Fruit fly (Drosophila melanogaster) whole organism, wandering third instar larva: Measurements from ENCODE around the gene Cyp4ac2.

Source experiments
- Abd-B ChIP-seq: fragments of >200 bp; optimal IDR thresholded peaks from 2 replicates; lab custom pipeline; 2017; ENCODE audit warnings: missing biosample characterization, missing genetic modification characterization
- CG32264 ChIP-seq: fragments of 200-800 bp; sonication (Bioruptor generic); optimal IDR thresholded peaks from 2 replicates; lab custom pipeline; 2016; ENCODE audit warnings: missing biosample characterization, missing genetic modification characterization
- Dfd ChIP-seq: fragments of >200 bp; optimal IDR thresholded peaks from 2 replicates; lab custom pipeline; 2017; ENCODE audit warnings: missing biosample characterization, missing genetic modification characterization
- Dif ChIP-seq: fragments of 200-275, 200-300 bp; sonication (Bioruptor generic); optimal IDR thresholded peaks from 2 replicates; lab custom pipeline; 2018; ENCODE audit warnings: missing biosample characterization, missing genetic modification characterization; ENCODE audit not compliant: partially characterized antibody
- HLH106 ChIP-seq: fragments of 200-800 bp; optimal IDR thresholded peaks from 3 replicates; lab custom pipeline; 2019; ENCODE audit warnings: missing biosample characterization, mild to moderate bottlenecking, missing genetic modification characterization, moderate library complexity
- Hnf4 ChIP-seq: fragments of 200-800 bp; sonication (Bioruptor generic); optimal IDR thresholded peaks from 2 replicates; lab custom pipeline; 2016; ENCODE audit warnings: missing biosample characterization, mild to moderate bottlenecking, missing genetic modification characterization
- Hr78 ChIP-seq: fragments of >200 bp; optimal IDR thresholded peaks from 2 replicates; lab custom pipeline; 2017; ENCODE audit warnings: missing biosample characterization, missing genetic modification characterization
- Jra ChIP-seq: sonication (Bioruptor generic); optimal IDR thresholded peaks from 2 replicates; lab custom pipeline; 2016; ENCODE audit warnings: missing biosample characterization, missing genetic modification characterization
- Myc ChIP-seq: fragments of >200 bp; optimal IDR thresholded peaks from 2 replicates; lab custom pipeline; 2017
- N ChIP-seq: fragments of >200 bp; optimal IDR thresholded peaks from 2 replicates; lab custom pipeline; 2018; ENCODE audit warnings: missing biosample characterization, missing external identifiers, missing genetic modification characterization
- OdsH ChIP-seq: fragments of 200-800 bp; sonication (Bioruptor generic); optimal IDR thresholded peaks from 2 replicates; lab custom pipeline; 2016; ENCODE audit warnings: missing biosample characterization, mild to moderate bottlenecking, missing genetic modification characterization
- Rel ChIP-seq, 2 experiments: fragments of 200-800 bp; sonication (Bioruptor generic) in 1 of 2; optimal IDR thresholded peaks; 2 replicates in 1 of 2; 3 replicates in 1 of 2; lab custom pipeline; 2016 to 2019; ENCODE audit warnings: mild to moderate bottlenecking in 2 of 2, missing biosample characterization in 2 of 2, missing genetic modification characterization in 2 of 2, moderate library complexity in 1 of 2
- Sp1 ChIP-seq: fragments of 200-800 bp; sonication (Bioruptor generic); optimal IDR thresholded peaks from 3 replicates; lab custom pipeline; 2019; ENCODE audit warnings: missing biosample characterization, mild to moderate bottlenecking, missing genetic modification characterization, moderate library complexity
- br ChIP-seq: fragments of 200-800 bp; sonication (Bioruptor generic); optimal IDR thresholded peaks from 2 replicates; lab custom pipeline; 2016; ENCODE audit warnings: missing biosample characterization, missing genetic modification characterization
- brk ChIP-seq: fragments of 200-800 bp; sonication (Bioruptor generic); optimal IDR thresholded peaks from 2 replicates; lab custom pipeline; 2016; ENCODE audit warnings: missing biosample characterization, mild to moderate bottlenecking, missing genetic modification characterization
- dl ChIP-seq, 2 experiments: fragments of 175-275, 200-275 bp in 1 of 2; fragments of 200-275 bp in 1 of 2; sonication (Bioruptor generic); optimal IDR thresholded peaks; lab custom pipeline; 2018; ENCODE audit warnings: mild to moderate bottlenecking in 2 of 2, missing biosample characterization in 2 of 2, missing genetic modification characterization in 2 of 2, moderate library complexity in 2 of 2; ENCODE audit not compliant: partially characterized antibody in 2 of 2, insufficient read depth in 1 of 2
- dmrt93B ChIP-seq: fragments of 200-800 bp; sonication (Bioruptor generic); optimal IDR thresholded peaks from 2 replicates; lab custom pipeline; 2018; ENCODE audit warnings: missing biosample characterization, mild to moderate bottlenecking, missing genetic modification characterization
- dsf ChIP-seq: sonication (Bioruptor generic); optimal IDR thresholded peaks from 2 replicates; lab custom pipeline; 2016; ENCODE audit warnings: missing biosample characterization, missing genetic modification characterization, borderline replicate concordance
- ey ChIP-seq: fragments of 200-800 bp; sonication (Bioruptor generic); optimal IDR thresholded peaks from 2 replicates; lab custom pipeline; 2016; ENCODE audit warnings: missing biosample characterization, missing genetic modification characterization
- foxo ChIP-seq, 2 experiments: fragments of 200-800 bp; sonication (Bioruptor generic); optimal IDR thresholded peaks; 2 replicates in 1 of 2; 3 replicates in 1 of 2; lab custom pipeline; 2016 to 2017; ENCODE audit warnings: missing biosample characterization in 2 of 2, missing genetic modification characterization in 2 of 2
- fru ChIP-seq: fragments of 200-800 bp; sonication (Bioruptor generic); optimal IDR thresholded peaks from 3 replicates; lab custom pipeline; 2016; ENCODE audit warnings: missing biosample characterization, mild to moderate bottlenecking, missing genetic modification characterization
- h ChIP-seq: fragments of 200-800 bp; sonication (Bioruptor generic); optimal IDR thresholded peaks from 3 replicates; lab custom pipeline; 2016; ENCODE audit warnings: missing biosample characterization, mild to moderate bottlenecking, missing genetic modification characterization
- jim ChIP-seq: fragments of 175-275, 200-325 bp; sonication (Bioruptor generic); optimal IDR thresholded peaks from 2 replicates; lab custom pipeline; 2016; ENCODE audit warnings: missing biosample characterization, mild to moderate bottlenecking, missing genetic modification characterization
- lola ChIP-seq: fragments of >200 bp; optimal IDR thresholded peaks from 2 replicates; lab custom pipeline; 2017; ENCODE audit warnings: missing biosample characterization, missing genetic modification characterization
- pan ChIP-seq: fragments of >200 bp; optimal IDR thresholded peaks from 2 replicates; lab custom pipeline; 2017
- psq ChIP-seq: fragments of 200-800 bp; sonication (Bioruptor generic); optimal IDR thresholded peaks from 3 replicates; lab custom pipeline; 2017; ENCODE audit warnings: missing biosample characterization, mild to moderate bottlenecking, missing genetic modification characterization, moderate library complexity
- rgr ChIP-seq: fragments of 200-800 bp; sonication (Bioruptor generic); optimal IDR thresholded peaks from 3 replicates; lab custom pipeline; 2016; ENCODE audit warnings: missing biosample characterization, mild to moderate bottlenecking, missing genetic modification characterization
- sage ChIP-seq: fragments of 200-800 bp; sonication (Bioruptor generic); optimal IDR thresholded peaks from 2 replicates; lab custom pipeline; 2016; ENCODE audit warnings: missing biosample characterization, mild to moderate bottlenecking, missing genetic modification characterization
- tai ChIP-seq: sonication (Bioruptor generic); optimal IDR thresholded peaks from 2 replicates; lab custom pipeline; 2016; ENCODE audit warnings: missing biosample characterization, missing genetic modification characterization
- usp ChIP-seq: fragments of >200 bp; optimal IDR thresholded peaks from 2 replicates; lab custom pipeline; 2017; ENCODE audit warnings: missing biosample characterization, missing genetic modification characterization
- woc ChIP-seq: sonication (Bioruptor generic); optimal IDR thresholded peaks from 2 replicates; lab custom pipeline; 2016; ENCODE audit warnings: missing biosample characterization, mild to moderate bottlenecking, missing genetic modification characterization

The Cyp4ac2 gene

dm6 chr2L:5287599-5288261 lies 21.5 kb downstream of the Cyp4ac2 start (continued):
- TF ChIP-seq jim (GFP tag; lab: Kevin White, UChicago) (peak; percentile 43), HLH106 (tag; lab: Kevin White, UChicago) (peak; percentile 89), usp (GFP tag; lab: Kevin White, UChicago) (no peak), OdsH (GFP tag; lab: Kevin White, UChicago) (peak; percentile 85), N (GFP tag; lab: Kevin White, UChicago) (no peak), Dfd (GFP tag; lab: Kevin White, UChicago) (no peak), lola (GFP tag; lab: Kevin White, UChicago) (no peak), pan (lab: Kevin White, UChicago) (no peak), dsf (GFP tag; lab: Kevin White, UChicago) (no peak), brk (GFP tag; lab: Kevin White, UChicago) (peak; percentile 64), h (peak; percentile 92)
- TF ChIP-seq, all 38 proteins: peak for 23

dm6 chr2L:5288262-5288621 lies 22.1 kb downstream of the Cyp4ac2 start:
- TF ChIP-seq dsf (GFP tag; lab: Kevin White, UChicago) (peak; percentile 0), Hnf4 (GFP tag; lab: Kevin White, UChicago) (peak; percentile 47), br (GFP tag; lab: Kevin White, UChicago) (peak; percentile 35), h (peak; percentile 41), OdsH (GFP tag; lab: Kevin White, UChicago) (peak; percentile 73), Abd-B (GFP tag; lab: Kevin White, UChicago) (no peak), tai (GFP tag; lab: Kevin White, UChicago) (no peak), Sp1 (GFP tag; lab: Kevin White, UChicago) (peak; percentile 45), ey (GFP tag; lab: Kevin White, UChicago) (peak; percentile 45), fru (peak; percentile 12), Myc (lab: Kevin White, UChicago) (no peak), dl (GFP tag; optimal IDR thresholded peaks at IDR 0.05; lab: Kevin White, UChicago; ENCODE audit: insufficient read depth in 1 of 2, partially characterized antibody in 2 of 2) (no peak), rgr (GFP tag; lab: Kevin White, UChicago) (peak; percentile 24), woc (GFP tag; lab: Kevin White, UChicago) (no peak), HLH106 (tag; lab: Kevin White, UChicago) (peak; percentile 43), foxo (GFP tag; optimal IDR thresholded peaks at IDR 0.05; lab: Kevin White, UChicago) (peak in 1 of 2 experiments; percentile 4)

- TF ChIP-seq dsf (GFP tag; lab: Kevin White, UChicago) (no peak), rgr (GFP tag; lab: Kevin White, UChicago) (no peak), CG32264 (GFP tag; lab: Kevin White, UChicago) (no peak), h (no peak), Hnf4 (GFP tag; lab: Kevin White, UChicago) (no peak), HLH106 (tag; lab: Kevin White, UChicago) (no peak), Jra (GFP tag; lab: Kevin White, UChicago) (no peak), jim (GFP tag; lab: Kevin White, UChicago) (no peak), foxo (GFP tag; optimal IDR thresholded peaks at IDR 0.05; lab: Kevin White, UChicago) (no peak), ey (GFP tag; lab: Kevin White, UChicago) (no peak), brk (GFP tag; lab: Kevin White, UChicago) (no peak), Rel (GFP tag; optimal IDR thresholded peaks at IDR 0.05; lab: Kevin White, UChicago) (no peak), Rel (tag; optimal IDR thresholded peaks at IDR 0.05; lab: Kevin White, UChicago) (no peak), Sp1 (GFP tag; lab: Kevin White, UChicago) (no peak), Dif (GFP tag; lab: Kevin White, UChicago) (no peak), dmrt93B (no peak), Hr78 (GFP tag; lab: Kevin White, UChicago) (no peak), fru (no peak), sage (GFP tag; lab: Kevin White, UChicago) (no peak), Dfd (GFP tag; lab: Kevin White, UChicago) (no peak), Abd-B (GFP tag; lab: Kevin White, UChicago) (no peak)
- TF ChIP-seq, all 38 proteins: peak for 0
Observed at dm6 chr2L:5288721-5289120, 22.5 kb downstream of the Cyp4ac2 start, which contains the start of gene vri. vri (plus strand) TSS chr2L:5288944.

dm6 chr2L:5289921-5290320 lies 23.7 kb downstream of the Cyp4ac2 start:
- TF ChIP-seq Hr78 (GFP tag; lab: Kevin White, UChicago) (no peak), jim (GFP tag; lab: Kevin White, UChicago) (no peak), rgr (GFP tag; lab: Kevin White, UChicago) (peak; percentile 9), psq (GFP tag; lab: Kevin White, UChicago) (peak; percentile 1), fru (peak; percentile 33), Sp1 (GFP tag; lab: Kevin White, UChicago) (peak; percentile 58), HLH106 (tag; lab: Kevin White, UChicago) (peak; percentile 15), OdsH (GFP tag; lab: Kevin White, UChicago) (peak; percentile 37), foxo (GFP tag; optimal IDR thresholded peaks at IDR 0.05; lab: Kevin White, UChicago) (peak in 1 of 2 experiments; percentile 29), h (peak; percentile 9), Dfd (GFP tag; lab: Kevin White, UChicago) (no peak)
